Worm (Caenorhabditis elegans): ENCODE results near the gene K11D12.11.
A peak's percentile ranks its signal among the peaks of the same experiment; 100 is the strongest.

DNA sequence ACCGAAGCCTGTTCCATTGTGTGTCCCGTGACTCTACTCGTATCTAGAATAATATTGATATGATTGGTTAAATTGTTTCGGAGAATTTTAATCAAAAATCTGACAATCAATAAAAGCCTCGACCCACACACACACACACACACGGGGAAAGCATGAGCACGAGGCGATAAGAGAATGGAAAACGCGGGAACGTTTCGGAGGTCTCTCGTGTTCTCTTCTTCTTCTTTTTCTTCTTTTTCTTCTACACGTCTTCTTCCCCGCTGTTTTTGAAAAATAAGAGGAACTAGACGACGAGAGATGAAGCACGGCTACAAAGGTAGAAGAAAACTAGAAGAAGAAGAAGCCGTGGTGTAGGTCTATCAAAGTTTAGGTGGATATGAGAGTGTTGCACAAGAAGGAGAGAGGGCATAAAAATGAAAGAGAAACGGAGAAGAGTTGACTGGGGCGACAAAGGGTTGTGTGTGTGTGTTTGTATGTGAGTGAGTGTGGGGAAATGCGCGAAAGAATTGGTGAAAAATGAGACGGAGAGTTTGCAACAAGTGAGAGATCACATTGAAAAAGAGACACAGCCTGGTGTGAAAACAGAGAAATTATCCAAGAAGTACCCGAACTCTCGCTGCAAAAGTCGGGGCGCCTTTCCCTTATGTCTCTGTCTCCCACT is 25.5 kb upstream of the K11D12.11 start, which contains the start of gene mlk-1:
- TF ChIP-seq lin-13 (GFP tag; optimal IDR thresholded peaks at IDR 0.05), result peak; percentile 8
- no peak for TF ChIP-seq mep-1 (tag; optimal IDR thresholded peaks at IDR 0.05)
- no peak for TF ChIP-seq aly-2 (tag; optimal IDR thresholded peaks at IDR 0.05)
- no peak for TF ChIP-seq mdl-1 (tag; optimal IDR thresholded peaks at IDR 0.05)
- peak; percentile 38 for TF ChIP-seq snpc-4 (tag; optimal IDR thresholded peaks at IDR 0.05)
- TF ChIP-seq C34B4.2 (tag; optimal IDR thresholded peaks at IDR 0.05), result no peak
- peak; percentile 6 for TF ChIP-seq rnt-1 (tag; optimal IDR thresholded peaks at IDR 0.05)
- peak; percentile 19 for TF ChIP-seq lir-3 (tag; optimal IDR thresholded peaks at IDR 0.05; ENCODE audit: poor library complexity)
- peak; percentile 79 for TF ChIP-seq fkh-8 (tag; optimal IDR thresholded peaks at IDR 0.05)
- TF ChIP-seq skn-1 (tag; optimal IDR thresholded peaks at IDR 0.05), result no peak
- peak; percentile 16 for TF ChIP-seq ama-1 (optimal IDR thresholded peaks at IDR 0.05)
- TF ChIP-seq ceh-8 (GFP tag; optimal IDR thresholded peaks at IDR 0.05), result peak; percentile 24
- TF ChIP-seq pqm-1 (tag; optimal IDR thresholded peaks at IDR 0.05), result no peak
